Worm (Caenorhabditis elegans) whole organism, midembryonic: ENCODE results near the gene H09F14.1.

Experiments
- T22C8.4 ChIP-seq: fragments of 200-800 bp; sonication (Bioruptor generic); IDR thresholded peaks from 2 replicates; pipeline ENCODE4 v1.3.6; 2022; ENCODE audit warnings: missing genetic modification characterization, missing compliant biosample characterization
- cog-1 ChIP-seq: sonication (generic microtip); optimal IDR thresholded peaks from 2 replicates; lab custom pipeline; 2016; ENCODE audit warnings: missing genetic modification characterization, missing compliant biosample characterization
- flt-1 ChIP-seq: fragments of 200-800 bp; sonication (Bioruptor generic); IDR thresholded peaks from 2 replicates; pipeline ENCODE4 v1.3.6; 2022; ENCODE audit warnings: missing genetic modification characterization, missing compliant biosample characterization
- klf-2 ChIP-seq: fragments of 200-800 bp; sonication (Bioruptor generic); conservative IDR thresholded peaks from 2 replicates; pipeline ENCODE4 v1.3.6; 2022; ENCODE audit warnings: missing genetic modification reagents, missing genetic modification characterization, missing compliant biosample characterization
- med-1 ChIP-seq: sonication (generic microtip); optimal IDR thresholded peaks from 2 replicates; lab custom pipeline; 2017; ENCODE audit warnings: missing genetic modification characterization, mild to moderate bottlenecking, missing compliant biosample characterization, antibody characterized with exemption, missing genetic modification reagents; ENCODE audit not compliant: insufficient read depth
- ref-1 ChIP-seq: fragments of 200-800 bp; sonication (Bioruptor generic); conservative IDR thresholded peaks from 2 replicates; pipeline ENCODE4 v1.3.6; 2022; ENCODE audit warnings: missing genetic modification reagents, missing genetic modification characterization, missing compliant biosample characterization
- tab-1 ChIP-seq: fragments of 200-800 bp; sonication (Bioruptor generic); IDR thresholded peaks from 2 replicates; pipeline ENCODE4 v1.3.6; 2022; ENCODE audit warnings: missing genetic modification characterization, missing compliant biosample characterization
- ztf-23 ChIP-seq: fragments of 200-800 bp; sonication (Bioruptor generic); IDR thresholded peaks from 2 replicates; pipeline ENCODE4 v1.3.6; 2022; ENCODE audit warnings: missing genetic modification reagents, missing genetic modification characterization, missing compliant biosample characterization
- ztf-29 ChIP-seq: fragments of 200-800 bp; sonication (Bioruptor generic); IDR thresholded peaks from 2 replicates; pipeline ENCODE4 v1.3.6; 2022; ENCODE audit warnings: missing genetic modification reagents, missing genetic modification characterization, missing compliant biosample characterization

H09F14.1 gene

ce11 chrV:10640977-10641376, 25.6 kb upstream of the H09F14.1 start:
- no peak for TF ChIP-seq ref-1 (GFP tag; lab: Robert Waterston, UW)
- TF ChIP-seq cog-1 (tag; lab: Kevin White, UChicago): no peak
- no peak for TF ChIP-seq flt-1 (GFP tag; lab: Robert Waterston, UW)

- TF ChIP-seq ref-1 (GFP tag; lab: Robert Waterston, UW) (no peak), T22C8.4 (GFP tag; lab: Robert Waterston, UW) (no peak), tab-1 (GFP tag; lab: Robert Waterston, UW) (no peak), ztf-29 (no peak), ztf-23 (GFP tag; lab: Robert Waterston, UW) (no peak), cog-1 (tag; lab: Kevin White, UChicago) (no peak), klf-2 (no peak), med-1 (no peak), flt-1 (GFP tag; lab: Robert Waterston, UW) (no peak)
These were observed 20.3 kb upstream of the H09F14.1 start, which contains the start of gene kvs-2 for ce11 chrV:10635722-10636121. Gene kvs-2 (plus strand): TSS chrV:10636022.

DNA sequence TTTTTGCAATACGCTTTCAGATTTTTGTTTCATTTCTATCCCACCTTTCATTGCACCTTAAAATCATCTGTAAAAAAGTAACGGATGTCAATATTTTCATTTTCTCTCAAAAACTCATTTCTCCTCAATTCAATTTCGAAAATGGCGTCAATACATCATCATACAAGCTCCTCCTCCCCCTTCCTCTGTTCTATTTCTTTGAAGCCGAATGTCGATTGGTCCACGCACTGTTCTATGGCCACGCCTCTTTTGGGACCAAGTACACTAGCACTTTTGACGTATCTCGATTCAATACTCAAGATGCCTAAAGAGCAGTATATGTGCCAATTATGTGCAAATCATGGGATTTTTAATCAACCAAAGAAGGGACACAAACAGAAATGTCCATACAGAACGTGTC, 17.4 kb upstream of the H09F14.1 start, which contains the start of gene mab-23:
mab-23 (plus strand) TSS at position 301 of the 400 bp plus-strand sequence.
- TF ChIP-seq klf-2 (no peak), med-1 (no peak), ref-1 (GFP tag; lab: Robert Waterston, UW) (no peak), ztf-29 (no peak), T22C8.4 (GFP tag; lab: Robert Waterston, UW) (no peak), tab-1 (GFP tag; lab: Robert Waterston, UW) (no peak), cog-1 (tag; lab: Kevin White, UChicago) (no peak), flt-1 (GFP tag; lab: Robert Waterston, UW) (no peak), ztf-23 (GFP tag; lab: Robert Waterston, UW) (no peak)

- TF ChIP-seq tab-1 (GFP tag; lab: Robert Waterston, UW) (no peak), med-1 (no peak)
These were observed 15.1 kb upstream of the H09F14.1 start for ce11 chrV:10630497-10630896.

DNA sequence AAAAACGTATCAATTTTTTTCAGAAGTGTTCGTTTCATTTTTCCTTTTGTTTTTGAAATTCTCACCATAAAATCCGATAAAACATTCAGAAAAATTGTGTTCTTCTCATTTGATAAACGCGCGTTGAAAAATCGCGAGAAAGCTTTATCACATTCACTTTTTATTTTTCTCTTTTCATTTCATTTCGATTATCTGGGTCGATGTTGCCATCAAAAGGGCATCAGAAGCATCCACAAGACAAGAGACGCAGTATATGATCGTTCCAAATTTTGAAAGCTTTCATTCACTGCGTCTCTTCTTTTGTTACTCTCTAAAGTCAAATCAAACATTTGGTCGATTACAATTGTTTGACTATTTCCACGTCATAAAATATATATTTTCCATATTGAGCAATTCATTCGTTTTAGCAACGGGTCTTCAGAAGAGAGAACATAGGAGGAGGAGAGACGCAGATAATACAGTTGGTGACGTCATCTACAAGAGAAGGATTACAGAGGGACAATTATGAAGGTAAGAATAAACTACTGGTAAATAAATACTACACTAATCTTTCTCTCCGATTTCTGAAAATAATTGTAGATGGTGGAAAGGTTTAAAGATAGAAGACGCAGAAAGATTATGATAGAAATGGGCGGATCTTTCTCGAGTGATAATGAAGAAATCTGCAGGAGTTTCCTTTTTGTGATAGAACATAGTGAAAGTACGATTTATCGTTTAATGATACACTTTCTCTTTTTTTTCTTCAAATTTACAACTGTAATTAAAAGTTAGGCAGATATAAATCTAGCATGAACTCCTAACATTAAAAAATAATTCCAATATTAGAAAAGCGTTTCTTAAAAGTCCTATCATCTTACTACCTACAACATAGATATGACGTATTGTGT, 13.1 kb downstream of the H09F14.1 start, which contains the start of gene H27A22.1:
H27A22.1 (plus strand) TSS at position 505 of the 887 bp plus-strand sequence.
- no peak for TF ChIP-seq flt-1 (GFP tag; lab: Robert Waterston, UW)
- no peak for TF ChIP-seq cog-1 (tag; lab: Kevin White, UChicago)
- TF ChIP-seq T22C8.4 (GFP tag; lab: Robert Waterston, UW): no peak
- no peak for TF ChIP-seq ztf-29
- no peak for TF ChIP-seq med-1
- no peak for TF ChIP-seq klf-2
- TF ChIP-seq tab-1 (GFP tag; lab: Robert Waterston, UW): no peak
- no peak for TF ChIP-seq ref-1 (GFP tag; lab: Robert Waterston, UW)
- TF ChIP-seq ztf-23 (GFP tag; lab: Robert Waterston, UW): no peak

- TF ChIP-seq ref-1 (GFP tag; lab: Robert Waterston, UW): no peak
- no peak for TF ChIP-seq flt-1 (GFP tag; lab: Robert Waterston, UW)
- no peak for TF ChIP-seq cog-1 (tag; lab: Kevin White, UChicago)
- TF ChIP-seq T22C8.4 (GFP tag; lab: Robert Waterston, UW): no peak
- TF ChIP-seq tab-1 (GFP tag; lab: Robert Waterston, UW): no peak
- TF ChIP-seq med-1: no peak
- no peak for TF ChIP-seq ztf-23 (GFP tag; lab: Robert Waterston, UW)
- no peak for TF ChIP-seq klf-2
- TF ChIP-seq ztf-29: no peak
These were observed 16.7 kb downstream of the H09F14.1 start, which contains the start of gene scpl-4 for ce11 chrV:10598670-10599154. Gene scpl-4 (plus strand): TSS chrV:10599104.

- TF ChIP-seq flt-1 (GFP tag; lab: Robert Waterston, UW) (no peak), klf-2 (no peak), T22C8.4 (GFP tag; lab: Robert Waterston, UW) (no peak), ztf-23 (GFP tag; lab: Robert Waterston, UW) (no peak), ref-1 (GFP tag; lab: Robert Waterston, UW) (no peak)
These were observed 18.2 kb downstream of the H09F14.1 start, which contains the start of gene T21C9.13 for ce11 chrV:10597234-10597633. Gene T21C9.13 (plus strand): TSS chrV:10597266.

ce11 chrV:10594810-10595209, 20.6 kb downstream of the H09F14.1 start, which contains the start of gene T21C9.11:
Gene T21C9.11 (minus strand): TSS chrV:10594910.
- TF ChIP-seq ztf-29 (no peak), T22C8.4 (GFP tag; lab: Robert Waterston, UW) (no peak), ref-1 (GFP tag; lab: Robert Waterston, UW) (no peak), med-1 (no peak), klf-2 (no peak), flt-1 (GFP tag; lab: Robert Waterston, UW) (no peak), tab-1 (GFP tag; lab: Robert Waterston, UW) (no peak), ztf-23 (GFP tag; lab: Robert Waterston, UW) (no peak), cog-1 (tag; lab: Kevin White, UChicago) (no peak)

ce11 chrV:10592479-10592878, 22.9 kb downstream of the H09F14.1 start, which contains the start of gene T21C9.9:
Gene T21C9.9 (minus strand): TSS chrV:10592579.
- TF ChIP-seq med-1: no peak
- no peak for TF ChIP-seq T22C8.4 (GFP tag; lab: Robert Waterston, UW)
- no peak for TF ChIP-seq tab-1 (GFP tag; lab: Robert Waterston, UW)
- TF ChIP-seq ref-1 (GFP tag; lab: Robert Waterston, UW): no peak
- no peak for TF ChIP-seq ztf-29
- no peak for TF ChIP-seq flt-1 (GFP tag; lab: Robert Waterston, UW)
- TF ChIP-seq ztf-23 (GFP tag; lab: Robert Waterston, UW): no peak
- no peak for TF ChIP-seq klf-2
- no peak for TF ChIP-seq cog-1 (tag; lab: Kevin White, UChicago)
